Worm (Caenorhabditis elegans) whole organism, L1 larva: ENCODE data around the gene F53B7.7.

Experiments used
- egl-27 ChIP-seq, 2 experiments: fragments of 150-350 bp in 1 of 2; sonication (generic microtip); optimal IDR thresholded peaks; 3 replicates each; lab custom pipeline; 2017 to 2018; ENCODE audit warnings: missing biosample characterization in 2 of 2, missing genetic modification characterization in 2 of 2, missing genetic modification reagents in 2 of 2
- elt-2 ChIP-seq: sonication (generic microtip); optimal IDR thresholded peaks from 2 replicates; lab custom pipeline; 2016; ENCODE audit warnings: missing genetic modification characterization, mild to moderate bottlenecking, inconsistent platforms, missing compliant biosample characterization, missing genetic modification reagents
- jun-1 ChIP-seq: fragments of 150-350 bp; optimal IDR thresholded peaks from 2 replicates; lab custom pipeline; 2014; ENCODE audit warnings: missing biosample characterization, missing genetic modification reagents, missing genetic modification characterization
- lin-13 ChIP-seq: fragments of 150-350 bp; optimal IDR thresholded peaks from 2 replicates; lab custom pipeline; 2014; ENCODE audit warnings: missing biosample characterization, missing genetic modification reagents, missing genetic modification characterization
- lin-15B ChIP-seq: fragments of 150-350 bp; sonication (generic microtip); optimal IDR thresholded peaks from 3 replicates; lab custom pipeline; 2014; ENCODE audit warnings: missing biosample characterization, missing genetic modification characterization
- mdl-1 ChIP-seq, 2 experiments: fragments of 150-350 bp; optimal IDR thresholded peaks; 2 replicates each; lab custom pipeline; 2014 to 2017; ENCODE audit warnings: missing biosample characterization in 2 of 2, missing genetic modification characterization in 2 of 2, inconsistent platforms in 1 of 2
- mef-2 ChIP-seq: fragments of 150-350 bp; optimal IDR thresholded peaks from 2 replicates; lab custom pipeline; 2014; ENCODE audit warnings: missing biosample characterization, missing genetic modification characterization
- nhr-28 ChIP-seq: fragments of 150-350 bp; optimal IDR thresholded peaks from 2 replicates; lab custom pipeline; 2014; ENCODE audit warnings: missing biosample characterization, missing genetic modification characterization
- nhr-76 ChIP-seq: sonication (generic microtip); optimal IDR thresholded peaks from 2 replicates; lab custom pipeline; 2017; ENCODE audit warnings: missing biosample characterization, missing genetic modification characterization
- nhr-77 ChIP-seq: fragments of 150-350 bp; optimal IDR thresholded peaks from 2 replicates; lab custom pipeline; 2014; ENCODE audit warnings: missing biosample characterization, missing genetic modification characterization
- nhr-85 ChIP-seq: sonication (generic microtip); peaks from one replicate; lab custom pipeline; 2016; ENCODE audit warnings: missing genetic modification characterization, inconsistent platforms, missing compliant biosample characterization
- unc-62 ChIP-seq: fragments of 150-350 bp; optimal IDR thresholded peaks from 2 replicates; lab custom pipeline; 2014; ENCODE audit warnings: missing biosample characterization, missing genetic modification reagents, missing genetic modification characterization
- zag-1 ChIP-seq: fragments of 150-350 bp; optimal IDR thresholded peaks from 2 replicates; lab custom pipeline; 2014; ENCODE audit warnings: missing biosample characterization, missing genetic modification characterization

- TF ChIP-seq elt-2 (tag; lab: Kevin White, UChicago): no peak
- no peak for TF ChIP-seq mef-2 (tag; lab: Kevin White, UChicago)
- TF ChIP-seq nhr-76 (tag; lab: Kevin White, UChicago): no peak
- no peak for TF ChIP-seq nhr-28 (tag; lab: Kevin White, UChicago)
- TF ChIP-seq nhr-85 (tag; lab: Kevin White, UChicago): no peak
- TF ChIP-seq lin-15B (tag; lab: Kevin White, UChicago): no peak
- no peak for TF ChIP-seq mdl-1 (tag; optimal IDR thresholded peaks at IDR 0.05; lab: Kevin White, UChicago)
- no peak for TF ChIP-seq unc-62 (GFP tag; lab: Kevin White, UChicago)
- TF ChIP-seq zag-1 (tag; lab: Kevin White, UChicago): no peak
- no peak for TF ChIP-seq egl-27 (tag; optimal IDR thresholded peaks at IDR 0.05; lab: Kevin White, UChicago)
- TF ChIP-seq nhr-77 (tag; lab: Kevin White, UChicago): no peak
- TF ChIP-seq lin-13 (GFP tag; lab: Kevin White, UChicago): no peak
- TF ChIP-seq jun-1: no peak
Observed at ce11 chrV:11013179-11013578, 14.3 kb downstream of the F53B7.7 start.
